Worm (Caenorhabditis elegans): Measurements from ENCODE around the gene Y105C5A.1272.

- TF ChIP-seq tbx-2 (tag; optimal IDR thresholded peaks at IDR 0.05) = no peak
- no peak for TF ChIP-seq lin-39 (tag; optimal IDR thresholded peaks at IDR 0.05)
- TF ChIP-seq ces-1 (GFP tag; optimal IDR thresholded peaks at IDR 0.05) = no peak
- no peak for TF ChIP-seq nhr-20 (tag; optimal IDR thresholded peaks at IDR 0.05)
- no peak for TF ChIP-seq aly-2 (tag; optimal IDR thresholded peaks at IDR 0.05)
- no peak for TF ChIP-seq ceh-90 (tag; optimal IDR thresholded peaks at IDR 0.05)
- TF ChIP-seq ama-1 (optimal IDR thresholded peaks at IDR 0.05) = no peak
- no peak for TF ChIP-seq ceh-63 (GFP tag; optimal IDR thresholded peaks at IDR 0.05)
- no peak for TF ChIP-seq fos-1 (tag; optimal IDR thresholded peaks at IDR 0.05)
- no peak for TF ChIP-seq mep-1 (tag; optimal IDR thresholded peaks at IDR 0.05)
- TF ChIP-seq nhr-11 (tag; optimal IDR thresholded peaks at IDR 0.05) = no peak
- no peak for TF ChIP-seq pag-3 (tag; optimal IDR thresholded peaks at IDR 0.05; ENCODE audit: borderline replicate concordance, insufficient read depth)
These were observed 5.9 kb upstream of the Y105C5A.1272 start, which contains the start of gene Y105C5A.13 for ce11 chrIV:15640852-15641251.
